Worm (Caenorhabditis elegans) whole organism, mixed stage, embryonic: ENCODE results near the gene leo-1.

Experiments used
- M03D4.4 ChIP-seq: sonication (generic microtip); optimal IDR thresholded peaks from 2 replicates; lab custom pipeline; 2017; ENCODE audit warnings: mild to moderate bottlenecking, missing genetic modification characterization, missing compliant biosample characterization
- bed-3 ChIP-seq: fragments of 200-800 bp; sonication (Bioruptor generic); optimal IDR thresholded peaks from 3 replicates; lab custom pipeline; 2018; ENCODE audit warnings: mild to moderate bottlenecking, missing genetic modification characterization, moderate library complexity, missing compliant biosample characterization
- blmp-1 ChIP-seq: fragments of 150-350 bp; optimal IDR thresholded peaks from 2 replicates; lab custom pipeline; 2014; ENCODE audit warnings: missing biosample characterization, missing genetic modification characterization
- ceh-39 ChIP-seq: fragments of 150-350 bp; optimal IDR thresholded peaks from 2 replicates; lab custom pipeline; 2014; ENCODE audit warnings: missing biosample characterization, missing genetic modification characterization
- ceh-43 ChIP-seq: fragments of 200-800 bp; sonication (Bioruptor generic); optimal IDR thresholded peaks from 2 replicates; lab custom pipeline; 2018; ENCODE audit warnings: mild to moderate bottlenecking, missing genetic modification characterization, moderate library complexity, missing compliant biosample characterization
- ceh-83 ChIP-seq: fragments of 200-800 bp; sonication (Bioruptor generic); optimal IDR thresholded peaks from 2 replicates; lab custom pipeline; 2018; ENCODE audit warnings: mild to moderate bottlenecking, missing genetic modification characterization, missing compliant biosample characterization
- ces-1 ChIP-seq: fragments of 150-350 bp; optimal IDR thresholded peaks from 2 replicates; lab custom pipeline; 2014; ENCODE audit warnings: missing biosample characterization, missing genetic modification reagents, missing genetic modification characterization
- cnd-1 ChIP-seq: fragments of 200-800 bp; sonication (Bioruptor generic); optimal IDR thresholded peaks from 2 replicates; lab custom pipeline; 2018; ENCODE audit warnings: mild to moderate bottlenecking, missing genetic modification characterization, missing compliant biosample characterization
- drap-1 ChIP-seq: fragments of 200-800 bp; sonication (Bioruptor generic); optimal IDR thresholded peaks from 3 replicates; lab custom pipeline; 2018; ENCODE audit warnings: mild to moderate bottlenecking, missing genetic modification characterization, missing compliant biosample characterization
- elt-1 ChIP-seq: sonication (generic microtip); optimal IDR thresholded peaks from 2 replicates; lab custom pipeline; 2017; ENCODE audit warnings: missing genetic modification characterization, mild to moderate bottlenecking, missing compliant biosample characterization, antibody characterized with exemption, moderate library complexity, borderline replicate concordance; ENCODE audit not compliant: insufficient read depth
- elt-3 ChIP-seq: fragments of 150-350 bp; optimal IDR thresholded peaks from 2 replicates; lab custom pipeline; 2014; ENCODE audit warnings: missing biosample characterization, missing genetic modification characterization
- flh-1 ChIP-seq: fragments of 200-800 bp; sonication (Bioruptor generic); optimal IDR thresholded peaks from 2 replicates; lab custom pipeline; 2018; ENCODE audit warnings: mild to moderate bottlenecking, missing genetic modification characterization, moderate library complexity, missing compliant biosample characterization
- ham-2 ChIP-seq: fragments of 200-800 bp; sonication (Bioruptor generic); optimal IDR thresholded peaks from 2 replicates; lab custom pipeline; 2018; ENCODE audit warnings: mild to moderate bottlenecking, missing genetic modification characterization, missing compliant biosample characterization
- hlh-1 ChIP-seq: fragments of 150-350 bp; optimal IDR thresholded peaks from 2 replicates; lab custom pipeline; 2014; ENCODE audit warnings: missing biosample characterization, missing genetic modification reagents, missing genetic modification characterization
- lin-32 ChIP-seq: fragments of 200-800 bp; sonication (Bioruptor generic); optimal IDR thresholded peaks from 2 replicates; lab custom pipeline; 2018; ENCODE audit warnings: mild to moderate bottlenecking, missing genetic modification characterization, missing compliant biosample characterization
- lsy-2 ChIP-seq: fragments of 150-350 bp; optimal IDR thresholded peaks from 2 replicates; lab custom pipeline; 2014; ENCODE audit warnings: missing biosample characterization, missing genetic modification characterization
- mab-5 ChIP-seq: fragments of 150-350 bp; optimal IDR thresholded peaks from 2 replicates; lab custom pipeline; 2014; ENCODE audit warnings: missing biosample characterization, missing genetic modification characterization
- mep-1 ChIP-seq: fragments of 150-350 bp; optimal IDR thresholded peaks from 2 replicates; lab custom pipeline; 2017; ENCODE audit warnings: missing biosample characterization, missing genetic modification reagents, missing genetic modification characterization, inconsistent platforms
- mls-2 ChIP-seq: sonication (generic microtip); optimal IDR thresholded peaks from 2 replicates; lab custom pipeline; 2016; ENCODE audit warnings: mild to moderate bottlenecking, missing genetic modification characterization, moderate library complexity, missing compliant biosample characterization
- nhr-12 ChIP-seq: fragments of 150-350 bp; optimal IDR thresholded peaks from 2 replicates; lab custom pipeline; 2014; ENCODE audit warnings: missing biosample characterization, missing genetic modification characterization
- nhr-2 ChIP-seq: fragments of 150-350 bp; optimal IDR thresholded peaks from 2 replicates; lab custom pipeline; 2014; ENCODE audit warnings: missing biosample characterization, missing genetic modification characterization
- nhr-237 ChIP-seq: fragments of 150-350 bp; optimal IDR thresholded peaks from 2 replicates; lab custom pipeline; 2014; ENCODE audit warnings: missing biosample characterization, missing genetic modification characterization
- nhr-28 ChIP-seq: fragments of 150-350 bp; optimal IDR thresholded peaks from 2 replicates; lab custom pipeline; 2014; ENCODE audit warnings: missing biosample characterization, missing genetic modification characterization
- nhr-76 ChIP-seq: sonication (generic microtip); optimal IDR thresholded peaks from 2 replicates; lab custom pipeline; 2017; ENCODE audit warnings: missing biosample characterization, missing genetic modification characterization
- sem-2 ChIP-seq: fragments of 200-800 bp; sonication (Bioruptor generic); optimal IDR thresholded peaks from 2 replicates; lab custom pipeline; 2018; ENCODE audit warnings: mild to moderate bottlenecking, missing genetic modification characterization, missing compliant biosample characterization
- snpc-4 ChIP-seq: fragments of 150-350 bp; optimal IDR thresholded peaks from 2 replicates; lab custom pipeline; 2014; ENCODE audit warnings: missing biosample characterization, missing genetic modification characterization
- sptf-1 ChIP-seq: sonication (generic microtip); optimal IDR thresholded peaks from 2 replicates; lab custom pipeline; 2017; ENCODE audit warnings: mild to moderate bottlenecking, missing genetic modification characterization, moderate library complexity, missing compliant biosample characterization
- tbx-8 ChIP-seq: fragments of 200-800 bp; sonication (Bioruptor generic); optimal IDR thresholded peaks from 2 replicates; lab custom pipeline; 2018; ENCODE audit warnings: mild to moderate bottlenecking, missing genetic modification characterization, moderate library complexity, missing compliant biosample characterization
- unc-120 ChIP-seq: sonication (generic microtip); optimal IDR thresholded peaks from 2 replicates; lab custom pipeline; 2017; ENCODE audit warnings: missing genetic modification characterization, missing compliant biosample characterization; ENCODE audit not compliant: poor library complexity, severe bottlenecking
- unc-39 ChIP-seq: fragments of 150-350 bp; optimal IDR thresholded peaks from 2 replicates; lab custom pipeline; 2014; ENCODE audit warnings: missing biosample characterization, missing genetic modification characterization
- unc-62 ChIP-seq: fragments of 150-350 bp; optimal IDR thresholded peaks from 2 replicates; lab custom pipeline; 2014; ENCODE audit warnings: missing biosample characterization, missing genetic modification reagents, missing genetic modification characterization
- ztf-11 ChIP-seq: fragments of 150-350 bp; optimal IDR thresholded peaks from 2 replicates; lab custom pipeline; 2014; ENCODE audit warnings: missing biosample characterization, missing genetic modification characterization

leo-1 gene

ce11 chrIV:11320500-11320899, 8.7 kb downstream of the leo-1 start, which contains the start of gene edg-1:
edg-1 (plus strand) TSS chrIV:11320800.
- TF ChIP-seq ceh-43, result no peak
- no peak for TF ChIP-seq ztf-11 (tag; lab: Kevin White, UChicago)
- no peak for TF ChIP-seq lsy-2 (tag; lab: Kevin White, UChicago)
- TF ChIP-seq blmp-1 (tag; lab: Kevin White, UChicago), result no peak
- no peak for TF ChIP-seq bed-3 (GFP tag; lab: Kevin White, UChicago)
- no peak for TF ChIP-seq nhr-2 (tag; lab: Kevin White, UChicago)
- TF ChIP-seq sem-2 (GFP tag; lab: Kevin White, UChicago), result no peak

- TF ChIP-seq nhr-76 (tag; lab: Kevin White, UChicago), result no peak
- TF ChIP-seq ceh-83 (GFP tag; lab: Kevin White, UChicago), result no peak
- TF ChIP-seq hlh-1 (tag; lab: Kevin White, UChicago), result no peak
- TF ChIP-seq nhr-12, result no peak
- no peak for TF ChIP-seq ces-1 (GFP tag; lab: Kevin White, UChicago)
- TF ChIP-seq blmp-1 (tag; lab: Kevin White, UChicago), result no peak
- no peak for TF ChIP-seq nhr-28 (tag; lab: Kevin White, UChicago)
- TF ChIP-seq, all 35 proteins: peak for 0
These were observed 9.2 kb downstream of the leo-1 start, which contains the start of gene B0035.18 for ce11 chrIV:11319884-11320362. B0035.18 (plus strand) TSS chrIV:11320312.

- TF ChIP-seq lsy-2 (tag; lab: Kevin White, UChicago) (no peak), sem-2 (GFP tag; lab: Kevin White, UChicago) (no peak), ceh-83 (GFP tag; lab: Kevin White, UChicago) (no peak), flh-1 (GFP tag; lab: Kevin White, UChicago) (no peak), mls-2 (tag; lab: Kevin White, UChicago) (no peak), nhr-12 (no peak), cnd-1 (tag; lab: Kevin White, UChicago) (no peak), hlh-1 (tag; lab: Kevin White, UChicago) (no peak), lin-32 (GFP tag; lab: Kevin White, UChicago) (no peak)
These were observed 12.1 kb downstream of the leo-1 start, which contains the start of gene gspd-1 for ce11 chrIV:11317119-11317518. gspd-1 (plus strand) TSS chrIV:11317419.

- TF ChIP-seq cnd-1 (tag; lab: Kevin White, UChicago) (no peak), hlh-1 (tag; lab: Kevin White, UChicago) (no peak), unc-39 (tag; lab: Kevin White, UChicago) (no peak), flh-1 (GFP tag; lab: Kevin White, UChicago) (no peak), nhr-12 (no peak), lin-32 (GFP tag; lab: Kevin White, UChicago) (no peak), mls-2 (tag; lab: Kevin White, UChicago) (no peak)
- TF ChIP-seq, all 35 proteins: peak for 0
These were observed 12.5 kb downstream of the leo-1 start for ce11 chrIV:11316640-11317039.

ce11 chrIV:11316106-11316505, 13.1 kb downstream of the leo-1 start:
- TF ChIP-seq ham-2 (GFP tag; lab: Kevin White, UChicago) (no peak), nhr-237 (tag; lab: Kevin White, UChicago) (no peak), mab-5 (no peak), blmp-1 (tag; lab: Kevin White, UChicago) (no peak), M03D4.4 (tag; lab: Kevin White, UChicago) (no peak), bed-3 (GFP tag; lab: Kevin White, UChicago) (no peak), lsy-2 (tag; lab: Kevin White, UChicago) (no peak), hlh-1 (tag; lab: Kevin White, UChicago) (no peak), nhr-76 (tag; lab: Kevin White, UChicago) (no peak), unc-62 (GFP tag; lab: Kevin White, UChicago) (no peak), ceh-39 (tag; lab: Kevin White, UChicago) (no peak), elt-3 (tag; lab: Kevin White, UChicago) (no peak), drap-1 (GFP tag; lab: Kevin White, UChicago) (no peak), nhr-2 (tag; lab: Kevin White, UChicago) (no peak), unc-120 (tag; lab: Kevin White, UChicago) (no peak), ceh-83 (GFP tag; lab: Kevin White, UChicago) (no peak), lin-32 (GFP tag; lab: Kevin White, UChicago) (no peak), tbx-8 (no peak)

ce11 chrIV:11315688-11316087, 13.5 kb downstream of the leo-1 start:
- TF ChIP-seq hlh-1 (tag; lab: Kevin White, UChicago), result no peak
- no peak for TF ChIP-seq M03D4.4 (tag; lab: Kevin White, UChicago)
- no peak for TF ChIP-seq lin-32 (GFP tag; lab: Kevin White, UChicago)
- TF ChIP-seq unc-62 (GFP tag; lab: Kevin White, UChicago), result no peak
- TF ChIP-seq ceh-39 (tag; lab: Kevin White, UChicago), result no peak
- no peak for TF ChIP-seq mls-2 (tag; lab: Kevin White, UChicago)
- TF ChIP-seq elt-1 (tag; lab: Kevin White, UChicago), result no peak
- no peak for TF ChIP-seq drap-1 (GFP tag; lab: Kevin White, UChicago)
- no peak for TF ChIP-seq mab-5
- TF ChIP-seq snpc-4, result no peak
- no peak for TF ChIP-seq ceh-43
- no peak for TF ChIP-seq mep-1 (tag; lab: Kevin White, UChicago)
- no peak for TF ChIP-seq blmp-1 (tag; lab: Kevin White, UChicago)
- no peak for TF ChIP-seq nhr-237 (tag; lab: Kevin White, UChicago)
- no peak for TF ChIP-seq cnd-1 (tag; lab: Kevin White, UChicago)
- TF ChIP-seq sptf-1 (tag; lab: Kevin White, UChicago), result no peak
- no peak for TF ChIP-seq unc-39 (tag; lab: Kevin White, UChicago)
- no peak for TF ChIP-seq nhr-28 (tag; lab: Kevin White, UChicago)
